Fruit fly (Drosophila melanogaster) whole organism, embryonic: Measurements from ENCODE around the gene DIP-alpha.
A peak's percentile ranks its signal among the peaks of the same experiment; 100 is the strongest.

Source experiments
- CG12942 ChIP-seq: fragments of 200-800 bp; sonication (Bioruptor generic); optimal IDR thresholded peaks from 3 replicates; lab custom pipeline; 2016; ENCODE audit warnings: missing biosample characterization, missing genetic modification characterization
- CG1602 ChIP-seq: fragments of 200-800 bp; sonication (Bioruptor generic); optimal IDR thresholded peaks from 3 replicates; lab custom pipeline; 2016; ENCODE audit warnings: missing biosample characterization, missing genetic modification characterization
- CG17568 ChIP-seq: fragments of 200-800 bp; sonication (Bioruptor generic); optimal IDR thresholded peaks from 2 replicates; lab custom pipeline; 2018; ENCODE audit warnings: missing biosample characterization, mild to moderate bottlenecking, missing genetic modification characterization, moderate library complexity
- CG2199 ChIP-seq: fragments of 200-800 bp; sonication (Bioruptor generic); IDR thresholded peaks from 3 replicates; pipeline ENCODE4 v1.3.6; 2022; ENCODE audit warnings: missing biosample characterization, missing genetic modification characterization
- CG2712 ChIP-seq: fragments of 200-800 bp; optimal IDR thresholded peaks from 3 replicates; lab custom pipeline; 2019; ENCODE audit warnings: missing biosample characterization, mild to moderate bottlenecking, missing genetic modification characterization, moderate library complexity
- CG30403 ChIP-seq: fragments of 200-800 bp; sonication (Bioruptor generic); optimal IDR thresholded peaks from 3 replicates; lab custom pipeline; 2016; ENCODE audit warnings: missing biosample characterization, missing genetic modification characterization
- CG32532 ChIP-seq: fragments of 200-800 bp; sonication (Bioruptor generic); IDR thresholded peaks from 2 replicates; pipeline ENCODE4 v1.3.6; 2022; ENCODE audit warnings: missing biosample characterization, missing genetic modification characterization
- CG33557 ChIP-seq: fragments of 200-800 bp; sonication (Bioruptor generic); optimal IDR thresholded peaks from 2 replicates; lab custom pipeline; 2019; ENCODE audit warnings: missing biosample characterization, mild to moderate bottlenecking, missing genetic modification characterization, moderate library complexity
- CG4707 ChIP-seq: fragments of 200-800 bp; sonication (Bioruptor generic); optimal IDR thresholded peaks from 2 replicates; lab custom pipeline; 2018; ENCODE audit warnings: missing biosample characterization, mild to moderate bottlenecking, missing genetic modification characterization, moderate library complexity
- CG6854 ChIP-seq: fragments of 200-800 bp; sonication (Bioruptor generic); optimal IDR thresholded peaks from 3 replicates; lab custom pipeline; 2017; ENCODE audit warnings: missing biosample characterization, mild to moderate bottlenecking, missing genetic modification characterization
- CG7556 ChIP-seq: fragments of 200-800 bp; sonication (Bioruptor generic); optimal IDR thresholded peaks from 2 replicates; lab custom pipeline; 2017; ENCODE audit warnings: missing biosample characterization, mild to moderate bottlenecking, missing genetic modification characterization
- CG7839 ChIP-seq: fragments of 200-800 bp; sonication (Bioruptor generic); optimal IDR thresholded peaks from 3 replicates; lab custom pipeline; 2018; ENCODE audit warnings: missing biosample characterization, mild to moderate bottlenecking, missing genetic modification characterization, moderate library complexity
- CG8290 ChIP-seq, 3 experiments: fragments of 200-800 bp; sonication (Bioruptor generic); optimal IDR thresholded peaks; 2 replicates each; lab custom pipeline; 2016 to 2019; ENCODE audit warnings: missing biosample characterization in 3 of 3, missing genetic modification characterization in 3 of 3, mild to moderate bottlenecking in 2 of 3, moderate library complexity in 1 of 3
- CG8765 ChIP-seq: fragments of 200-800 bp; sonication (Bioruptor generic); IDR thresholded peaks from 2 replicates; pipeline ENCODE4 v1.3.6; 2022; ENCODE audit warnings: missing biosample characterization, missing genetic modification characterization
- CG9932 ChIP-seq: fragments of 200-800 bp; sonication (Bioruptor generic); IDR thresholded peaks from 2 replicates; pipeline ENCODE4 v1.3.6; 2022; ENCODE audit warnings: missing biosample characterization, missing genetic modification characterization
- CTCF ChIP-seq: fragments of 200-800 bp; sonication (Bioruptor generic); optimal IDR thresholded peaks from 2 replicates; lab custom pipeline; 2017; ENCODE audit warnings: missing biosample characterization, mild to moderate bottlenecking, missing genetic modification characterization, moderate library complexity
- D19A ChIP-seq: fragments of 200-800 bp; optimal IDR thresholded peaks from 3 replicates; lab custom pipeline; 2019; ENCODE audit warnings: missing biosample characterization, mild to moderate bottlenecking, missing genetic modification characterization, moderate library complexity
- D19B ChIP-seq: fragments of 200-800 bp; sonication (Bioruptor generic); optimal IDR thresholded peaks from 2 replicates; lab custom pipeline; 2017; ENCODE audit warnings: missing biosample characterization, mild to moderate bottlenecking, missing genetic modification characterization
- E2f2 ChIP-seq: fragments of 200-800 bp; sonication (Bioruptor generic); IDR thresholded peaks from 2 replicates; pipeline ENCODE4 v1.3.6; 2022; ENCODE audit warnings: missing biosample characterization, missing genetic modification characterization
- Ets65A ChIP-seq: fragments of 200-800 bp; sonication (Bioruptor generic); peaks from one replicate; lab custom pipeline; 2016; ENCODE audit warnings: missing biosample characterization, missing genetic modification characterization
- Ets97D ChIP-seq: fragments of 200-800 bp; sonication (Bioruptor generic); optimal IDR thresholded peaks from 3 replicates; lab custom pipeline; 2016; ENCODE audit warnings: missing biosample characterization, missing genetic modification characterization
- GATAe ChIP-seq: fragments of 200-800 bp; sonication (Bioruptor generic); conservative IDR thresholded peaks from 2 replicates; pipeline ENCODE4 v1.3.6; 2022; ENCODE audit warnings: missing biosample characterization, missing genetic modification characterization
- HmgZ ChIP-seq: fragments of 200-800 bp; sonication (Bioruptor generic); optimal IDR thresholded peaks from 2 replicates; lab custom pipeline; 2018; ENCODE audit warnings: missing biosample characterization, mild to moderate bottlenecking, missing genetic modification characterization
- Hmr ChIP-seq: fragments of 200-800 bp; sonication (Bioruptor generic); optimal IDR thresholded peaks from 3 replicates; lab custom pipeline; 2017; ENCODE audit warnings: mild to moderate bottlenecking, missing biosample characterization, missing genetic modification reagents, missing genetic modification characterization
- Myb ChIP-seq: fragments of 200-800 bp; sonication (Bioruptor generic); optimal IDR thresholded peaks from 2 replicates; lab custom pipeline; 2016; ENCODE audit warnings: missing biosample characterization, missing genetic modification characterization
- Rfx ChIP-seq: fragments of 200-800 bp; sonication (Bioruptor generic); IDR thresholded peaks from 2 replicates; pipeline ENCODE4 v1.3.6; 2022; ENCODE audit warnings: missing biosample characterization, missing genetic modification characterization
- Rx ChIP-seq: fragments of 200-800 bp; sonication (Bioruptor generic); IDR thresholded peaks from 2 replicates; pipeline ENCODE4 v1.3.6; 2022; ENCODE audit warnings: missing biosample characterization, missing genetic modification characterization
- abd-A ChIP-seq: fragments of 200-800 bp; sonication (Bioruptor generic); optimal IDR thresholded peaks from 3 replicates; lab custom pipeline; 2019; ENCODE audit warnings: missing biosample characterization, mild to moderate bottlenecking, missing genetic modification characterization, moderate library complexity
- bigmax ChIP-seq: fragments of 200-800 bp; sonication (Bioruptor generic); optimal IDR thresholded peaks from 2 replicates; lab custom pipeline; 2018; ENCODE audit warnings: missing biosample characterization, mild to moderate bottlenecking, missing genetic modification characterization
- cg ChIP-seq: fragments of 200-800 bp; sonication (Bioruptor generic); optimal IDR thresholded peaks from 3 replicates; lab custom pipeline; 2019; ENCODE audit warnings: missing biosample characterization, mild to moderate bottlenecking, missing genetic modification characterization, moderate library complexity
- ci ChIP-seq: fragments of 200-800 bp; sonication (Bioruptor generic); IDR thresholded peaks from 3 replicates; pipeline ENCODE4 v1.3.6; 2022; ENCODE audit warnings: missing biosample characterization, missing genetic modification characterization
- cwo ChIP-seq: fragments of 200-800 bp; sonication (Bioruptor generic); optimal IDR thresholded peaks from 3 replicates; lab custom pipeline; 2017; ENCODE audit warnings: missing biosample characterization, missing genetic modification characterization, mild to moderate bottlenecking, moderate library complexity, missing genetic modification reagents
- dm ChIP-seq: fragments of 200-800 bp; sonication (Bioruptor generic); optimal IDR thresholded peaks from 3 replicates; lab custom pipeline; 2016; ENCODE audit warnings: missing biosample characterization, missing genetic modification characterization
- exex ChIP-seq: fragments of 200-800 bp; sonication (Bioruptor generic); optimal IDR thresholded peaks from 4 replicates; lab custom pipeline; 2018; ENCODE audit warnings: missing biosample characterization, mild to moderate bottlenecking, missing genetic modification characterization, moderate library complexity
- fu2 ChIP-seq: fragments of 200-800 bp; sonication (Bioruptor generic); optimal IDR thresholded peaks from 2 replicates; lab custom pipeline; 2016; ENCODE audit warnings: missing biosample characterization, missing genetic modification characterization
- gem ChIP-seq: fragments of 200-800 bp; sonication (Bioruptor generic); optimal IDR thresholded peaks from 2 replicates; lab custom pipeline; 2019; ENCODE audit warnings: missing biosample characterization, mild to moderate bottlenecking, missing genetic modification characterization, moderate library complexity
- grau ChIP-seq: fragments of 200-800 bp; optimal IDR thresholded peaks from 3 replicates; lab custom pipeline; 2019; ENCODE audit warnings: missing biosample characterization, mild to moderate bottlenecking, missing genetic modification characterization, moderate library complexity
- her ChIP-seq: fragments of 200-800 bp; sonication (Bioruptor generic); optimal IDR thresholded peaks from 2 replicates; lab custom pipeline; 2016; ENCODE audit warnings: missing biosample characterization, missing genetic modification characterization
- pan ChIP-seq, 4 experiments: fragments of >200 bp in 3 of 4; fragments of 200-800 bp in 1 of 4; sonication (Bioruptor generic) in 1 of 4; optimal IDR thresholded peaks in 3 of 4; IDR thresholded peaks in 1 of 4; 2 replicates each; pipeline versions ENCODE4 v1.3.6 to Lab custom; 2017 to 2022; ENCODE audit warnings: missing biosample characterization in 2 of 4, missing genetic modification characterization in 2 of 4, mixed read lengths in 1 of 4
- pfk ChIP-seq: fragments of 200-800 bp; sonication (Bioruptor generic); optimal IDR thresholded peaks from 2 replicates; lab custom pipeline; 2018; ENCODE audit warnings: missing biosample characterization, mild to moderate bottlenecking, missing genetic modification characterization, moderate library complexity
- row ChIP-seq: fragments of 200-800 bp; sonication (Bioruptor generic); IDR thresholded peaks from 3 replicates; pipeline ENCODE4 v1.3.6; 2022; ENCODE audit warnings: missing biosample characterization, missing genetic modification characterization
- sd ChIP-seq: fragments of 200-800 bp; sonication (Bioruptor generic); optimal IDR thresholded peaks from 3 replicates; lab custom pipeline; 2018; ENCODE audit warnings: missing biosample characterization, mild to moderate bottlenecking, missing genetic modification characterization, moderate library complexity
- sens ChIP-seq: fragments of 200-800 bp; sonication (Bioruptor generic); peaks from one replicate; lab custom pipeline; 2016; ENCODE audit warnings: missing biosample characterization, missing genetic modification characterization
- stwl ChIP-seq: fragments of 200-800 bp; sonication (Bioruptor generic); optimal IDR thresholded peaks from 3 replicates; lab custom pipeline; 2018; ENCODE audit warnings: missing biosample characterization, mild to moderate bottlenecking, missing genetic modification characterization, moderate library complexity
- toy ChIP-seq: fragments of 200-800 bp; sonication (Bioruptor generic); IDR thresholded peaks from 2 replicates; pipeline ENCODE4 v1.3.6; 2022; ENCODE audit warnings: missing biosample characterization, missing genetic modification characterization

The DIP-alpha gene

dm6 chrX:3473636-3474035 is 97.8 kb downstream of the DIP-alpha start:
- TF ChIP-seq D19B (peak; percentile 53), grau (peak; percentile 14), sd (tag; lab: Kevin White, UChicago) (peak; percentile 90), Rfx (GFP tag; lab: Robert Waterston, UW) (peak; percentile 40; the same call in 1 of the 2 replicates), CG2712 (tag; lab: Kevin White, UChicago) (no peak), abd-A (tag; lab: Kevin White, UChicago) (peak; percentile 53), gem (tag; lab: Kevin White, UChicago) (peak; percentile 38), GATAe (GFP tag; lab: Robert Waterston, UW) (no peak), row (GFP tag; lab: Robert Waterston, UW) (peak; percentile 31; the same call in 2 of the 3 replicates), CG1602 (GFP tag; lab: Kevin White, UChicago) (no peak), D19A (peak; percentile 23), CG30403 (GFP tag; lab: Kevin White, UChicago) (no peak)

dm6 chrX:3470467-3471079 is 100.9 kb downstream of the DIP-alpha start:
- TF ChIP-seq fu2 (GFP tag; lab: Kevin White, UChicago) (no peak), Ets65A (peak; percentile 43)

- TF ChIP-seq CG8765 (GFP tag; lab: Robert Waterston, UW) (no peak), CG17568 (GFP tag; lab: Kevin White, UChicago) (peak; percentile 35), CG7839 (tag; lab: Kevin White, UChicago) (no peak), CG33557 (GFP tag; lab: Kevin White, UChicago) (no peak), grau (no peak), sens (GFP tag; lab: Kevin White, UChicago) (peak; percentile 33), CG2199 (GFP tag; lab: Robert Waterston, UW) (peak; percentile 34; the same call in 1 of the 3 replicates), CG12942 (GFP tag; lab: Kevin White, UChicago) (no peak), CG7556 (GFP tag; lab: Kevin White, UChicago) (no peak), cwo (GFP tag; lab: Kevin White, UChicago) (no peak), CG4707 (GFP tag; lab: Kevin White, UChicago) (peak; percentile 42), Rx (GFP tag; lab: Robert Waterston, UW) (no peak), toy (GFP tag; lab: Robert Waterston, UW) (no peak), ci (peak; percentile 70), her (GFP tag; lab: Kevin White, UChicago) (no peak), CG32532 (peak; percentile 15; the same call in 1 of the 2 replicates), E2f2 (GFP tag; lab: Robert Waterston, UW) (peak; percentile 15; the same call in 1 of the 2 replicates), pan (optimal IDR thresholded peaks at IDR 0.05; lab: Kevin White, UChicago) (no peak), pan (GFP tag; optimal IDR thresholded peaks at IDR 0.05 in 1 of 2, IDR thresholded peaks at IDR 0.05 in 1 of 2) (no peak), CTCF (peak; percentile 46), CG8290 (GFP tag; optimal IDR thresholded peaks at IDR 0.05; lab: Kevin White, UChicago) (no peak), CG8290 (tag; optimal IDR thresholded peaks at IDR 0.05; lab: Kevin White, UChicago) (peak in 1 of 2 experiments; percentile 33), exex (tag; lab: Kevin White, UChicago) (no peak), stwl (tag; lab: Kevin White, UChicago) (peak; percentile 28), cg (GFP tag; lab: Kevin White, UChicago) (peak; percentile 42), Hmr (no peak), CG6854 (no peak), CG9932 (GFP tag; lab: Robert Waterston, UW) (no peak), Ets97D (GFP tag; lab: Kevin White, UChicago) (peak; percentile 23), dm (no peak), row (GFP tag; lab: Robert Waterston, UW) (peak; percentile 25; the same call in 1 of the 3 replicates), Myb (no peak), pfk (GFP tag; lab: Kevin White, UChicago) (peak; percentile 77), bigmax (GFP tag; lab: Kevin White, UChicago) (no peak), HmgZ (tag; lab: Kevin White, UChicago) (no peak)
Measured at dm6 chrX:3465551-3465950, 105.9 kb downstream of the DIP-alpha start.
